Fruit fly (Drosophila melanogaster): ENCODE measurements around the gene CG34129.

CG34129 gene

DNA sequence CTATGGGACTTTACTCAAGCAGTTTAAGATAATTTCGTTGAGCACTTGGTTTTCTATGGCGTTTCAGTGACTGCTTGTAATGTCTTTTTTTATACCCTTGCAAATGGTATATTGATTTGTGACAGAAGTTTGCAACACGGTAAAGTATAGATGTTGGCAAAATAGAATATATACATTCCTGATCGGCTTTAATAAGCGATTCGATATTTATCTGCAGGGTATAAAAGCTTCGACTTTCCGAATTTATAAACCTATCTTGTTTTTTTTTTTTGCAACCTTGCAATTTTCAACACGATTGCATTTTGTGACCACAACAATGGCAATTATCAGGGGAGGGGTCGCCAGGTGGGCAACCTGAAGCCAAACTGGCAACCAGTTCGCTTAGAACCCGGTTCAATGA lies 23.3 kb upstream of the CG34129 start:
- no peak for TF ChIP-seq CG14965 (GFP tag; optimal IDR thresholded peaks at IDR 0.05; ENCODE audit: borderline replicate concordance)
- TF ChIP-seq Med (GFP tag), result peak; percentile 27

DNA sequence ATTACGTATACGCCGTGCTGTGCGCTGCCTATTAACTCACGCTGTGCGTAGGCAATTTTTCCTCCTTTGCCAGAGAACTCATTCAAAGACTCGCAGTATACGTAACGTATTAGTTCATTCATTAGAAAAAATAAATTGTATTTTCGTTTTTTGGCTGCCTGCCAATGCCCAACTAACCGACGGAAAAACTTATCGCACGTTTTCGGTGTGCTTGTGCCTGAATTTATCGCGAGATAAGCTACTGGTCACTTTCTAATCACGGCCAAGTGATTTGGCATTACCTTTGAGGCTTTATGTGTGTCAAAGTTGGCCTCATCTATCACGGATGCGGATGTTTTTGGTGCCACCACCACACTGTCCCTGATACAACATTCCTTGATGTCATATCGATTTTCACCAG lies 21.9 kb upstream of the CG34129 start:
- peak in 1 of 2 experiments; percentile 75 for TF ChIP-seq Pdp1 (GFP tag; optimal IDR thresholded peaks at IDR 0.05)
- peak; percentile 54 for TF ChIP-seq CG3995 (GFP tag; optimal IDR thresholded peaks at IDR 0.05)
- TF ChIP-seq CG12769 (tag; optimal IDR thresholded peaks at IDR 0.05), result peak; percentile 41
- no peak for TF ChIP-seq vvl (GFP tag; IDR thresholded peaks at IDR 0.05)
- TF ChIP-seq CG4360 (GFP tag; IDR thresholded peaks at IDR 0.05), result no peak
- peak; percentile 36 for TF ChIP-seq sd (tag; optimal IDR thresholded peaks at IDR 0.05)
- peak; percentile 54; the same call in 1 of the 4 replicates for TF ChIP-seq chinmo (GFP tag; IDR thresholded peaks at IDR 0.05; ENCODE audit: partially characterized antibody)
- no peak for TF ChIP-seq org-1 (GFP tag; optimal IDR thresholded peaks at IDR 0.05)
- no peak for TF ChIP-seq CG11695 (GFP tag; IDR thresholded peaks at IDR 0.05)
- TF ChIP-seq CG14860 (GFP tag; IDR thresholded peaks at IDR 0.05; ENCODE audit: partially characterized antibody), result no peak
- no peak for TF ChIP-seq trem (tag; optimal IDR thresholded peaks at IDR 0.05)
- peak; percentile 66 for TF ChIP-seq cwo (GFP tag; optimal IDR thresholded peaks at IDR 0.05)

- TF ChIP-seq CG34224 (GFP tag; IDR thresholded peaks at IDR 0.05; ENCODE audit: partially characterized antibody) (no peak), Oli (tag; optimal IDR thresholded peaks at IDR 0.05) (no peak), vnd (GFP tag; IDR thresholded peaks at IDR 0.05; ENCODE audit: partially characterized antibody) (no peak), CG10979 (tag; optimal IDR thresholded peaks at IDR 0.05) (no peak), CG15696 (tag; optimal IDR thresholded peaks at IDR 0.05) (no peak), CG8290 (GFP tag; optimal IDR thresholded peaks at IDR 0.05) (no peak), CG8290 (tag; optimal IDR thresholded peaks at IDR 0.05) (peak in 1 of 2 experiments; percentile 39), CG13894 (tag; optimal IDR thresholded peaks at IDR 0.05) (peak; percentile 84), vvl (GFP tag; IDR thresholded peaks at IDR 0.05) (no peak), vfl (GFP tag; optimal IDR thresholded peaks at IDR 0.05) (no peak), CG7556 (GFP tag; optimal IDR thresholded peaks at IDR 0.05) (no peak), Med (GFP tag) (peak; percentile 76), Rfx (GFP tag; IDR thresholded peaks at IDR 0.05) (no peak), CG15073 (GFP tag; optimal IDR thresholded peaks at IDR 0.05) (no peak), Mes4 (GFP tag; optimal IDR thresholded peaks at IDR 0.05) (no peak), hth (optimal IDR thresholded peaks at IDR 0.05) (no peak), Jarid2 (GFP tag; optimal IDR thresholded peaks at IDR 0.05) (no peak), CG11085 (GFP tag; IDR thresholded peaks at IDR 0.05) (no peak), tll (GFP tag; optimal IDR thresholded peaks at IDR 0.05) (no peak), CG5953 (GFP tag; IDR thresholded peaks at IDR 0.05) (no peak), CG7357 (GFP tag; IDR thresholded peaks at IDR 0.05) (no peak), CG9817 (tag; optimal IDR thresholded peaks at IDR 0.05) (no peak), CG5180 (GFP tag; optimal IDR thresholded peaks at IDR 0.05) (peak; percentile 95), grau (tag; optimal IDR thresholded peaks at IDR 0.05) (no peak), dimm (GFP tag; IDR thresholded peaks at IDR 0.05) (no peak), jing (GFP tag; optimal IDR thresholded peaks at IDR 0.05) (no peak), CG9876 (GFP tag; optimal IDR thresholded peaks at IDR 0.05) (no peak), crol (GFP tag; IDR thresholded peaks at IDR 0.05) (peak; percentile 42), Deaf1 (tag; optimal IDR thresholded peaks at IDR 0.05) (peak; percentile 95)
Measured at dm6 chr3R:26194933-26195452, 4.0 kb upstream of the CG34129 start.

Measured in whole organism, embryonic.